Worm (Caenorhabditis elegans) whole organism, midembryonic: ENCODE data around the gene F41G3.10.

Experiments used
- T22C8.4 ChIP-seq: fragments of 200-800 bp; sonication (Bioruptor generic); IDR thresholded peaks from 2 replicates; pipeline ENCODE4 v1.3.6; 2022; ENCODE audit warnings: missing genetic modification characterization, missing compliant biosample characterization
- cog-1 ChIP-seq: sonication (generic microtip); optimal IDR thresholded peaks from 2 replicates; lab custom pipeline; 2016; ENCODE audit warnings: missing genetic modification characterization, missing compliant biosample characterization
- flt-1 ChIP-seq: fragments of 200-800 bp; sonication (Bioruptor generic); IDR thresholded peaks from 2 replicates; pipeline ENCODE4 v1.3.6; 2022; ENCODE audit warnings: missing genetic modification characterization, missing compliant biosample characterization
- klf-2 ChIP-seq: fragments of 200-800 bp; sonication (Bioruptor generic); conservative IDR thresholded peaks from 2 replicates; pipeline ENCODE4 v1.3.6; 2022; ENCODE audit warnings: missing genetic modification reagents, missing genetic modification characterization, missing compliant biosample characterization
- med-1 ChIP-seq: sonication (generic microtip); optimal IDR thresholded peaks from 2 replicates; lab custom pipeline; 2017; ENCODE audit warnings: missing genetic modification characterization, mild to moderate bottlenecking, missing compliant biosample characterization, antibody characterized with exemption, missing genetic modification reagents; ENCODE audit not compliant: insufficient read depth
- ref-1 ChIP-seq: fragments of 200-800 bp; sonication (Bioruptor generic); conservative IDR thresholded peaks from 2 replicates; pipeline ENCODE4 v1.3.6; 2022; ENCODE audit warnings: missing genetic modification reagents, missing genetic modification characterization, missing compliant biosample characterization
- tab-1 ChIP-seq: fragments of 200-800 bp; sonication (Bioruptor generic); IDR thresholded peaks from 2 replicates; pipeline ENCODE4 v1.3.6; 2022; ENCODE audit warnings: missing genetic modification characterization, missing compliant biosample characterization
- ztf-23 ChIP-seq: fragments of 200-800 bp; sonication (Bioruptor generic); IDR thresholded peaks from 2 replicates; pipeline ENCODE4 v1.3.6; 2022; ENCODE audit warnings: missing genetic modification reagents, missing genetic modification characterization, missing compliant biosample characterization
- ztf-29 ChIP-seq: fragments of 200-800 bp; sonication (Bioruptor generic); IDR thresholded peaks from 2 replicates; pipeline ENCODE4 v1.3.6; 2022; ENCODE audit warnings: missing genetic modification reagents, missing genetic modification characterization, missing compliant biosample characterization

Gene F41G3.10

DNA sequence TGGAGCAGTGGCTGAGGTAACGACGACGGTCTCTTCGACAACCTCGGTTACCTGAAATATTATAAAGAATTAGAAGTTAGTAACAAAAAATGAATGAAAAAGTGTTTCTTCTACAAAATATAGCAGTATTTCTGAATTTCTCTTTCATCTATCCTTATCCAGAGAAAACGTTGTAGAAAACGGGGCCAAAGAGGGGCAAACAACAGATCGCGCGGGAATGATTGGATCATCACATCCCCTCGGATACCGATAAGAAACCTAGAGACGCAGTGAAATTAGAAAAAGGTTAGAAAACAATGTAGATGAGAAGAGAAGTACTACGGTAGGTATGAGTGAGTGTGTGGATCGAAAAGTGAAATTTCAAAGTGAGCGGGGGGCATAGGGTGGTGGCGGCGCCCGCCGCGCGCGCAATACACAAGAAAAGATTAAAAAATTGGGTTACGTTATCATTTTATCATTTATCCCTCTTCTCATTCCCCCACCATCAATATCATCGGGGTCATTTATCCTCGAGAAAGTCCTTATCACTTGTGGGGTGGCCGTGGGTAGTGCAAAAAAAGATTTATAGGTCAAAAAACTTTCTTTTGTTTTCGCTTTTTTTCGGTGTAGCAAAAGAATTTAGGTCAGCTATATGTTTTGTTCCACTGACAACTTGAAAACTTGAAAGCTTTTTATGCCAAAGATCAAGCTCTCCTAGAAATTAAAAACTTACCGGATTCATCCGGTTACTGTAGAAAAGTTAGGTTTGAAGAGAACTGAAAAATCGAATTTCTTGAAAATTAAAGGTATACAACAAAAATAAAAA lies 36.9 kb downstream of the F41G3.10 start, which contains the start of the genes dpy-10 and T14B4.19:
TSS of gene dpy-10 (minus strand) at position 51 of the 805 bp plus-strand sequence.
TSS of gene T14B4.19 (minus strand) at position 755 of the 805 bp plus-strand sequence.
- TF ChIP-seq med-1 (GFP tag; lab: Kevin White, UChicago) (no peak), tab-1 (GFP tag; lab: Robert Waterston, UW) (no peak), T22C8.4 (GFP tag; lab: Robert Waterston, UW) (no peak), klf-2 (GFP tag; lab: Robert Waterston, UW) (no peak), ztf-23 (GFP tag; lab: Robert Waterston, UW) (no peak), flt-1 (GFP tag; lab: Robert Waterston, UW) (no peak), ref-1 (GFP tag; lab: Robert Waterston, UW) (no peak), ztf-29 (GFP tag; lab: Robert Waterston, UW) (no peak), cog-1 (tag; lab: Kevin White, UChicago) (no peak)

- no peak for TF ChIP-seq tab-1 (GFP tag; lab: Robert Waterston, UW)
- no peak for TF ChIP-seq flt-1 (GFP tag; lab: Robert Waterston, UW)
- TF ChIP-seq cog-1 (tag; lab: Kevin White, UChicago): no peak
- TF ChIP-seq ref-1 (GFP tag; lab: Robert Waterston, UW): no peak
- no peak; the same call in 1 of the 2 replicates for TF ChIP-seq ztf-23 (GFP tag; lab: Robert Waterston, UW)
- no peak for TF ChIP-seq ztf-29 (GFP tag; lab: Robert Waterston, UW)
- no peak for TF ChIP-seq T22C8.4 (GFP tag; lab: Robert Waterston, UW)
- TF ChIP-seq klf-2 (GFP tag; lab: Robert Waterston, UW): no peak
- TF ChIP-seq med-1 (GFP tag; lab: Kevin White, UChicago): no peak
These were observed 38.7 kb downstream of the F41G3.10 start for ce11 chrII:6710596-6710995.

- TF ChIP-seq ref-1 (GFP tag; lab: Robert Waterston, UW): no peak
- no peak for TF ChIP-seq tab-1 (GFP tag; lab: Robert Waterston, UW)
- TF ChIP-seq med-1 (GFP tag; lab: Kevin White, UChicago): no peak
- no peak for TF ChIP-seq cog-1 (tag; lab: Kevin White, UChicago)
- TF ChIP-seq klf-2 (GFP tag; lab: Robert Waterston, UW): no peak
- TF ChIP-seq T22C8.4 (GFP tag; lab: Robert Waterston, UW): no peak
- no peak for TF ChIP-seq flt-1 (GFP tag; lab: Robert Waterston, UW)
- TF ChIP-seq ztf-23 (GFP tag; lab: Robert Waterston, UW): no peak
- TF ChIP-seq ztf-29 (GFP tag; lab: Robert Waterston, UW): no peak
These were observed 39.6 kb downstream of the F41G3.10 start for ce11 chrII:6709680-6710079.

DNA sequence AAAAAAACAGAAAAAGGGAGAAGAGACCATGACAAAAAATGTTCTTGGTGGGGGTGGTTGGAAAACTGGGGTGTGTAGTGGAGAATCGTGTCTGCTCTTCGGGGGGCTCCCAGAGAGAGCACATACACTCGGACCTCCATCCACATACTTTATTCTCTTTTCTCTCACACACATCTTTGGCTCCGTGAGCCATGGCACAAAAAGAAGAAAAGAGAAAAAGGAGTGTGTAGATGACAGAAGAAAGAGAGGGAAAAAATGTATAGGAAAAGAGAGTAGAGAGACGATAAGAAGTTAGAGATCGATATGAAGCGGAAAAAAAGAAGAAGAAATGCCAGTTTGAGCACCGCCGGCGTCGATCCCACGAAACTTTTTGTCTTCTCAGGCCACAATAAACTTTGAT lies 40.3 kb downstream of the F41G3.10 start:
- TF ChIP-seq ztf-29 (GFP tag; lab: Robert Waterston, UW) (no peak), klf-2 (GFP tag; lab: Robert Waterston, UW) (no peak), ref-1 (GFP tag; lab: Robert Waterston, UW) (no peak), cog-1 (tag; lab: Kevin White, UChicago) (no peak)

- TF ChIP-seq T22C8.4 (GFP tag; lab: Robert Waterston, UW) (no peak), cog-1 (tag; lab: Kevin White, UChicago) (no peak), ref-1 (GFP tag; lab: Robert Waterston, UW) (no peak), flt-1 (GFP tag; lab: Robert Waterston, UW) (no peak), klf-2 (GFP tag; lab: Robert Waterston, UW) (no peak), ztf-29 (GFP tag; lab: Robert Waterston, UW) (no peak), tab-1 (GFP tag; lab: Robert Waterston, UW) (no peak), ztf-23 (GFP tag; lab: Robert Waterston, UW) (no peak), med-1 (GFP tag; lab: Kevin White, UChicago) (no peak)
These were observed 41.6 kb downstream of the F41G3.10 start for ce11 chrII:6707496-6708260.

ce11 chrII:6706552-6707091 lies 42.7 kb downstream of the F41G3.10 start:
- TF ChIP-seq ztf-23 (GFP tag; lab: Robert Waterston, UW) (no peak), cog-1 (tag; lab: Kevin White, UChicago) (no peak), tab-1 (GFP tag; lab: Robert Waterston, UW) (no peak), med-1 (GFP tag; lab: Kevin White, UChicago) (no peak), klf-2 (GFP tag; lab: Robert Waterston, UW) (no peak), flt-1 (GFP tag; lab: Robert Waterston, UW) (no peak), ztf-29 (GFP tag; lab: Robert Waterston, UW) (no peak), T22C8.4 (GFP tag; lab: Robert Waterston, UW) (no peak), ref-1 (GFP tag; lab: Robert Waterston, UW) (no peak)

DNA sequence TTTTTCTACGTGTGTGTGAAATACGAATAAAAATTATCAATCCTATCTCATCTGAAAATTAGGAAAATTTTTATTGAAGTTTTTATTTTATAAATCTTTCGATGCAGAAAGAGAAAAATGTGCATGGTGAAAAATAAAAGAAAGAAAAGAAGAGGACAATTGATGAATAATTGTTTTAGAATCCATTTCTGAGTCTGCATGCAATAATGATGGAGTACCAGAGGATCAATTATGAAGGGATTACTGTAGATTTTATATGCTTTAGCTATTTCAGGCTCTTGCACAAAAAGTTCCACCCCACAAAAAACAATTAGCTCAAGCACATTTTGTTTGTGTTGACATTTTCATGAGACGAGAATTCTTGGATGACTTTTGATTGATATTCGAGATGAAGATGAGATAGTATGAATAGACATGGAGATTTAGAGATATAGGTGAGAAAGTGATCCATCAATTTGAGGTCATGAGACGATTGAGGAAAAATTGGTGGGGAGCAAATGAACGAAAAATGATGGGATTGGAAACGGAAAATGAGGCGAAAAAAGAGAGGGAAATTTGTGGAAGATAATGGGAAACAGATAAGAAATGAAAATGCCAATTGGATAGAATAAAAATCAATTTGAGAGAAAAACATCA lies 43.6 kb downstream of the F41G3.10 start, which contains the start of gene rpy-1:
TSS of gene rpy-1 (minus strand) at position 51 of the 636 bp plus-strand sequence.
- TF ChIP-seq T22C8.4 (GFP tag; lab: Robert Waterston, UW): no peak
- no peak for TF ChIP-seq med-1 (GFP tag; lab: Kevin White, UChicago)
- TF ChIP-seq klf-2 (GFP tag; lab: Robert Waterston, UW): no peak
- TF ChIP-seq tab-1 (GFP tag; lab: Robert Waterston, UW): no peak
- no peak for TF ChIP-seq ztf-29 (GFP tag; lab: Robert Waterston, UW)
- no peak for TF ChIP-seq cog-1 (tag; lab: Kevin White, UChicago)
- TF ChIP-seq ztf-23 (GFP tag; lab: Robert Waterston, UW): no peak
- no peak for TF ChIP-seq flt-1 (GFP tag; lab: Robert Waterston, UW)
